Fruit fly (Drosophila melanogaster) whole organism, prepupa: Measurements from ENCODE around the gene Ccm3.

Experiments used
- CG11762 ChIP-seq: fragments of 200-800 bp; sonication (Bioruptor generic); optimal IDR thresholded peaks from 3 replicates; lab custom pipeline; 2016; ENCODE audit warnings: missing biosample characterization, missing genetic modification characterization; ENCODE audit not compliant: insufficient read depth
- CG6276 ChIP-seq: fragments of 200-800 bp; sonication (Bioruptor generic); optimal IDR thresholded peaks from 2 replicates; lab custom pipeline; 2017; ENCODE audit warnings: missing biosample characterization, mild to moderate bottlenecking, missing genetic modification characterization
- CG6808 ChIP-seq: fragments of 200-800 bp; sonication (Bioruptor generic); optimal IDR thresholded peaks from 3 replicates; lab custom pipeline; 2017; ENCODE audit warnings: missing biosample characterization, missing genetic modification characterization, mild to moderate bottlenecking, moderate library complexity, missing genetic modification reagents
- Eip75B ChIP-seq: fragments of 200-800 bp; sonication (Bioruptor generic); optimal IDR thresholded peaks from 3 replicates; lab custom pipeline; 2016; ENCODE audit warnings: missing biosample characterization, missing genetic modification characterization
- Ets21C ChIP-seq: fragments of 200-800 bp; sonication (Bioruptor generic); optimal IDR thresholded peaks from 3 replicates; lab custom pipeline; 2016; ENCODE audit warnings: missing biosample characterization, missing genetic modification characterization
- Ets96B ChIP-seq: fragments of 200-800 bp; optimal IDR thresholded peaks from 2 replicates; lab custom pipeline; 2019; ENCODE audit warnings: missing biosample characterization, mild to moderate bottlenecking, missing genetic modification characterization, moderate library complexity
- Hr39 ChIP-seq: fragments of 200-800 bp; sonication (Bioruptor generic); optimal IDR thresholded peaks from 2 replicates; lab custom pipeline; 2016; ENCODE audit warnings: missing biosample characterization, missing genetic modification characterization
- Hr4 ChIP-seq: fragments of 200-800 bp; sonication (Bioruptor generic); optimal IDR thresholded peaks from 3 replicates; lab custom pipeline; 2016; ENCODE audit warnings: missing biosample characterization, missing genetic modification characterization
- esn ChIP-seq: fragments of 200-800 bp; sonication (Bioruptor generic); optimal IDR thresholded peaks from 2 replicates; lab custom pipeline; 2016; ENCODE audit warnings: missing biosample characterization, mild to moderate bottlenecking, missing genetic modification characterization, moderate library complexity
- pdm3 ChIP-seq: fragments of 200-800 bp; sonication (Bioruptor generic); optimal IDR thresholded peaks from 3 replicates; lab custom pipeline; 2016; ENCODE audit warnings: missing biosample characterization, missing genetic modification characterization
- svp ChIP-seq: fragments of 200-800 bp; sonication (Bioruptor generic); peaks from one replicate; lab custom pipeline; 2016; ENCODE audit warnings: missing biosample characterization, missing genetic modification characterization

DNA sequence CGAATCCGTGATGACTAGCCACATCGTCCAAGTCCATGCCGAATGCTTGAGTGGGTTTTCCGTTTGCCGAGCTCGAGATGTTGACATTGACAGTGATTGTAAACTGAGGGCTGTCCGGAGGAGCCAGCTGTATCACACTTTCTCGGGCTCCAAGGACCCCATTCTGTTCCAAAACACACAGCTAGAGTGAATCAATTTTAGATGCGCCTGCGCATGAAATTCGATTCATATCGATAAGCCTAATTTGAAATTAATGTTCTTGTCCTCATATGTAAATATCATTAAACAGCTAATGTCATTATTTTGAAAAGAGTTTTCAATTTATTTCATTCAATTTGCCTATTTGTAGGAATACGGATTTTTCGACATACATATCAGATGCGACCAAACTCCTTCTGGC is 2.0 kb upstream of the Ccm3 start, which contains the start of gene CG14868:
- TF ChIP-seq svp (GFP tag; lab: Kevin White, UChicago) (no peak), CG6808 (GFP tag; lab: Kevin White, UChicago) (no peak), Ets96B (tag; lab: Kevin White, UChicago) (no peak), Hr39 (GFP tag; lab: Kevin White, UChicago) (no peak), CG6276 (GFP tag; lab: Kevin White, UChicago) (no peak), pdm3 (GFP tag; lab: Kevin White, UChicago) (no peak), esn (GFP tag; lab: Kevin White, UChicago) (no peak), Hr4 (GFP tag; lab: Kevin White, UChicago) (no peak), CG11762 (GFP tag; lab: Kevin White, UChicago) (no peak), Eip75B (no peak), Ets21C (GFP tag; lab: Kevin White, UChicago) (no peak)
